Fruit fly (Drosophila melanogaster) whole organism, embryonic: ENCODE measurements around the gene Idh3a.

Source experiments
- Awh ChIP-seq: fragments of 200-800 bp; sonication (Bioruptor generic); IDR thresholded peaks from 2 replicates; pipeline ENCODE4, ENCODE4 v1.3.6; 2022; ENCODE audit warnings: missing biosample characterization, missing genetic modification characterization
- B-H1 ChIP-seq: fragments of 200-800 bp; sonication (Bioruptor generic); IDR thresholded peaks from 3 replicates; pipeline ENCODE4 v1.3.6; 2022; ENCODE audit warnings: missing biosample characterization, missing genetic modification characterization
- Bgb ChIP-seq: fragments of 200-800 bp; sonication (Bioruptor generic); IDR thresholded peaks from 2 replicates; pipeline ENCODE4 v1.3.6; 2022; ENCODE audit warnings: missing biosample characterization, missing genetic modification characterization; ENCODE audit not compliant: partially characterized antibody
- CG10267 ChIP-seq: fragments of 200-800 bp; sonication (Bioruptor generic); optimal IDR thresholded peaks from 2 replicates; lab custom pipeline; 2018; ENCODE audit warnings: missing biosample characterization, mild to moderate bottlenecking, missing genetic modification characterization, moderate library complexity
- CG11504 ChIP-seq: fragments of 200-800 bp; sonication (Bioruptor generic); optimal IDR thresholded peaks from 3 replicates; lab custom pipeline; 2019; ENCODE audit warnings: missing biosample characterization, mild to moderate bottlenecking, missing genetic modification characterization, moderate library complexity
- CG1233 ChIP-seq: fragments of 200-800 bp; sonication (Bioruptor generic); optimal IDR thresholded peaks from 4 replicates; lab custom pipeline; 2018; ENCODE audit warnings: missing biosample characterization, mild to moderate bottlenecking, missing genetic modification characterization
- CG12391 ChIP-seq: fragments of 200-800 bp; sonication (Bioruptor generic); optimal IDR thresholded peaks from 3 replicates; lab custom pipeline; 2018; ENCODE audit warnings: missing biosample characterization, mild to moderate bottlenecking, missing genetic modification characterization, moderate library complexity
- CG13287 ChIP-seq: fragments of 200-800 bp; sonication (Bioruptor generic); IDR thresholded peaks from 2 replicates; pipeline ENCODE4 v1.3.6; 2022; ENCODE audit warnings: missing biosample characterization, missing genetic modification characterization; ENCODE audit not compliant: partially characterized antibody
- CG14710 ChIP-seq: fragments of 200-800 bp; sonication (Bioruptor generic); optimal IDR thresholded peaks from 3 replicates; lab custom pipeline; 2019; ENCODE audit warnings: missing biosample characterization, mild to moderate bottlenecking, missing genetic modification characterization, moderate library complexity
- CG15601 ChIP-seq: fragments of 200-800 bp; sonication (Bioruptor generic); optimal IDR thresholded peaks from 3 replicates; lab custom pipeline; 2019; ENCODE audit warnings: missing biosample characterization, mild to moderate bottlenecking, missing genetic modification characterization, moderate library complexity
- CG17802 ChIP-seq: fragments of 200-800 bp; sonication (Bioruptor generic); optimal IDR thresholded peaks from 2 replicates; lab custom pipeline; 2018; ENCODE audit warnings: missing biosample characterization, mild to moderate bottlenecking, missing genetic modification characterization, moderate library complexity
- CG2116 ChIP-seq: fragments of 200-800 bp; sonication (Bioruptor generic); optimal IDR thresholded peaks from 3 replicates; lab custom pipeline; 2018; ENCODE audit warnings: missing biosample characterization, mild to moderate bottlenecking, missing genetic modification characterization
- CG30403 ChIP-seq: fragments of 200-800 bp; sonication (Bioruptor generic); optimal IDR thresholded peaks from 3 replicates; lab custom pipeline; 2016; ENCODE audit warnings: missing biosample characterization, missing genetic modification characterization
- CG4282 ChIP-seq: fragments of 200-800 bp; sonication (Bioruptor generic); optimal IDR thresholded peaks from 2 replicates; lab custom pipeline; 2016; ENCODE audit warnings: missing biosample characterization, missing genetic modification characterization
- CG4617 ChIP-seq: fragments of 200-800 bp; sonication (Bioruptor generic); optimal IDR thresholded peaks from 3 replicates; lab custom pipeline; 2016; ENCODE audit warnings: missing biosample characterization, missing genetic modification characterization, borderline replicate concordance
- CG7357 ChIP-seq: fragments of 200-800 bp; sonication (Bioruptor generic); IDR thresholded peaks from 3 replicates; pipeline ENCODE4 v1.3.6; 2022; ENCODE audit warnings: missing biosample characterization, missing genetic modification characterization
- CG9437 ChIP-seq: fragments of 200-800 bp; sonication (Bioruptor generic); optimal IDR thresholded peaks from 2 replicates; lab custom pipeline; 2018; ENCODE audit warnings: missing biosample characterization, mild to moderate bottlenecking, missing genetic modification characterization
- CG9609 ChIP-seq: fragments of 200-800 bp; sonication (Bioruptor generic); optimal IDR thresholded peaks from 3 replicates; lab custom pipeline; 2016; ENCODE audit warnings: missing biosample characterization, missing genetic modification characterization
- CG9797 ChIP-seq: fragments of 200-800 bp; sonication (Bioruptor generic); optimal IDR thresholded peaks from 3 replicates; lab custom pipeline; 2018; ENCODE audit warnings: missing biosample characterization, mild to moderate bottlenecking, missing genetic modification characterization
- CG9876 ChIP-seq: fragments of 200-800 bp; sonication (Bioruptor generic); optimal IDR thresholded peaks from 2 replicates; lab custom pipeline; 2016; ENCODE audit warnings: missing biosample characterization, missing genetic modification characterization
- CTCF ChIP-seq: fragments of 200-800 bp; sonication (Bioruptor generic); optimal IDR thresholded peaks from 2 replicates; lab custom pipeline; 2017; ENCODE audit warnings: missing biosample characterization, mild to moderate bottlenecking, missing genetic modification characterization, moderate library complexity
- Camta ChIP-seq: fragments of 200-800 bp; sonication (Bioruptor generic); optimal IDR thresholded peaks from 2 replicates; lab custom pipeline; 2016; ENCODE audit warnings: missing biosample characterization, missing genetic modification characterization
- Dp ChIP-seq: fragments of 200-800 bp; sonication (Bioruptor generic); optimal IDR thresholded peaks from 2 replicates; lab custom pipeline; 2018; ENCODE audit warnings: missing biosample characterization, mild to moderate bottlenecking, missing genetic modification characterization, moderate library complexity
- E2f2 ChIP-seq: fragments of 200-800 bp; sonication (Bioruptor generic); IDR thresholded peaks from 2 replicates; pipeline ENCODE4 v1.3.6; 2022; ENCODE audit warnings: missing biosample characterization, missing genetic modification characterization
- Elba2 ChIP-seq: fragments of 200-800 bp; sonication (Bioruptor generic); optimal IDR thresholded peaks from 3 replicates; lab custom pipeline; 2016; ENCODE audit warnings: missing biosample characterization, missing genetic modification characterization
- Ets97D ChIP-seq: fragments of 200-800 bp; sonication (Bioruptor generic); optimal IDR thresholded peaks from 3 replicates; lab custom pipeline; 2016; ENCODE audit warnings: missing biosample characterization, missing genetic modification characterization
- HLHmδ ChIP-seq: fragments of 200-800 bp; sonication (Bioruptor generic); optimal IDR thresholded peaks from 2 replicates; lab custom pipeline; 2018; ENCODE audit warnings: missing biosample characterization, mild to moderate bottlenecking, missing genetic modification characterization, moderate library complexity
- Lpt ChIP-seq: fragments of >200 bp; optimal IDR thresholded peaks from 2 replicates; lab custom pipeline; 2018; ENCODE audit warnings: missing biosample characterization, missing genetic modification characterization
- MESR4 ChIP-seq: fragments of 200-800 bp; sonication (Bioruptor generic); optimal IDR thresholded peaks from 2 replicates; lab custom pipeline; 2018; ENCODE audit warnings: missing biosample characterization, mild to moderate bottlenecking, missing genetic modification characterization, moderate library complexity
- NFAT ChIP-seq: fragments of 200-800 bp; sonication (Bioruptor generic); IDR thresholded peaks from 2 replicates; pipeline ENCODE4 v1.3.6; 2022; ENCODE audit warnings: missing biosample characterization, missing genetic modification characterization
- Pdp1 ChIP-seq, 2 experiments: fragments of 200-800 bp; sonication (Bioruptor generic); optimal IDR thresholded peaks; 3 replicates each; lab custom pipeline; 2016; ENCODE audit warnings: missing biosample characterization in 2 of 2, missing genetic modification characterization in 2 of 2, mild to moderate bottlenecking in 1 of 2, moderate library complexity in 1 of 2
- Side ChIP-seq: fragments of 200-800 bp; sonication (Bioruptor generic); optimal IDR thresholded peaks from 2 replicates; lab custom pipeline; 2016; ENCODE audit warnings: missing biosample characterization, missing genetic modification characterization
- al ChIP-seq: fragments of 200-800 bp; sonication (Bioruptor generic); IDR thresholded peaks from 2 replicates; pipeline ENCODE4 v1.3.6; 2022; ENCODE audit warnings: missing biosample characterization, missing genetic modification characterization
- amos ChIP-seq: fragments of 200-800 bp; sonication (Bioruptor generic); IDR thresholded peaks from 2 replicates; pipeline ENCODE4 v1.3.6; 2022; ENCODE audit warnings: missing biosample characterization, missing genetic modification characterization; ENCODE audit not compliant: partially characterized antibody
- ap ChIP-seq: fragments of 200-800 bp; sonication (Bioruptor generic); IDR thresholded peaks from 2 replicates; pipeline ENCODE4 v1.3.6; 2022; ENCODE audit warnings: missing biosample characterization, missing genetic modification characterization
- dm ChIP-seq: fragments of 200-800 bp; sonication (Bioruptor generic); optimal IDR thresholded peaks from 3 replicates; lab custom pipeline; 2016; ENCODE audit warnings: missing biosample characterization, missing genetic modification characterization
- ems ChIP-seq: fragments of 200-800 bp; sonication (Bioruptor generic); optimal IDR thresholded peaks from 3 replicates; lab custom pipeline; 2016; ENCODE audit warnings: missing biosample characterization, missing genetic modification characterization
- fru ChIP-seq: fragments of >200 bp; optimal IDR thresholded peaks from 2 replicates; lab custom pipeline; 2017
- gfzf ChIP-seq: fragments of 200-800 bp; sonication (Bioruptor generic); optimal IDR thresholded peaks from 2 replicates; lab custom pipeline; 2016; ENCODE audit warnings: missing biosample characterization, mild to moderate bottlenecking, missing genetic modification characterization, moderate library complexity
- hbn ChIP-seq: fragments of 200-800 bp; sonication (Bioruptor generic); IDR thresholded peaks from 2 replicates; pipeline ENCODE4 v1.3.6; 2022; ENCODE audit warnings: missing biosample characterization, missing genetic modification characterization; ENCODE audit not compliant: partially characterized antibody
- insv ChIP-seq, 2 experiments: fragments of 200-800 bp; sonication (Bioruptor generic); optimal IDR thresholded peaks; 3 replicates each; lab custom pipeline; 2016 to 2018; ENCODE audit warnings: missing biosample characterization in 2 of 2, missing genetic modification characterization in 2 of 2
- jing ChIP-seq: fragments of 200-800 bp; sonication (Bioruptor generic); optimal IDR thresholded peaks from 2 replicates; lab custom pipeline; 2018; ENCODE audit warnings: missing biosample characterization, mild to moderate bottlenecking, missing genetic modification characterization
- knrl ChIP-seq: fragments of 200-800 bp; sonication (Bioruptor generic); IDR thresholded peaks from 3 replicates; pipeline ENCODE4 v1.3.6; 2022; ENCODE audit warnings: missing biosample characterization, missing genetic modification characterization; ENCODE audit not compliant: partially characterized antibody
- lilli ChIP-seq: fragments of 200-800 bp; sonication (Bioruptor generic); optimal IDR thresholded peaks from 3 replicates; lab custom pipeline; 2016; ENCODE audit warnings: missing biosample characterization, missing genetic modification characterization
- nau ChIP-seq: fragments of 200-800 bp; sonication (Bioruptor generic); optimal IDR thresholded peaks from 3 replicates; lab custom pipeline; 2017; ENCODE audit warnings: missing biosample characterization, mild to moderate bottlenecking, missing genetic modification characterization, missing genetic modification reagents
- nmo ChIP-seq: fragments of 200-800 bp; sonication (Bioruptor generic); optimal IDR thresholded peaks from 2 replicates; lab custom pipeline; 2018; ENCODE audit warnings: missing biosample characterization, mild to moderate bottlenecking, missing genetic modification characterization, moderate library complexity
- oc ChIP-seq: fragments of 200-800 bp; sonication (Bioruptor generic); optimal IDR thresholded peaks from 2 replicates; lab custom pipeline; 2018; ENCODE audit warnings: missing biosample characterization, mild to moderate bottlenecking, missing genetic modification characterization, moderate library complexity
- sens ChIP-seq: fragments of 200-800 bp; sonication (Bioruptor generic); peaks from one replicate; lab custom pipeline; 2016; ENCODE audit warnings: missing biosample characterization, missing genetic modification characterization
- stwl ChIP-seq: fragments of 200-800 bp; sonication (Bioruptor generic); optimal IDR thresholded peaks from 3 replicates; lab custom pipeline; 2018; ENCODE audit warnings: missing biosample characterization, mild to moderate bottlenecking, missing genetic modification characterization, moderate library complexity
- unc-4 ChIP-seq: fragments of 200-800 bp; sonication (Bioruptor generic); IDR thresholded peaks from 2 replicates; pipeline ENCODE4 v1.3.6; 2022; ENCODE audit warnings: missing biosample characterization, missing genetic modification characterization; ENCODE audit not compliant: partially characterized antibody

Idh3a gene

DNA sequence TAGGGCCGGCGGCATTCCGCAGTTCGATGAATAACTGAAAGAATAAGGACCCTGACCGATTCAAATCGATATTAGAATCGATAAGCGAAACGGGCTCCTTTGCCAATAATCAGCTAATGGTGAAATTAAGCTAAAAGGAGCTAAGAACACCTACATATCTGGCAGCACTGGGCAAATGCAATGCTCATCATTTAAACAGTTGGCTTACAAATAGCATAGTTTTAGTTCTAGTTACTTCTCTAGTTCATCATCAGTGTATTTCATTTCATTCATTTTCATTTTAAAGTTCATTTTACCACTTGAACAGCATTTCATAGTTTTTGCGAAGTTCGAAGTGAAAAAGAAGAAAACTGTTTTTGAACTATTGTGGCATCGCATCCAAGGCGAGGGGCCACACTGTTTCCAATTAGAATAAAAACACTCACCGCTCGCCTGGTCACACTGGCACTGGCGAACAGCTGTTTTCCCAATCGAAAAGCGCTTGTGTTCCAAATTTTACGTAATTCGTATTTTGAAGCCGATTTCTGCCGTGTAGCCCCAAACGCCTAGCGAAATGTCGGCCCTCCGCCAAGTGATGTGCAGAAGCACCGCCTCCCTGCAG lies 29.5 kb downstream of the Idh3a start, which contains the start of the genes pcm and ND-18:
pcm (minus strand) TSS at position 28 of the 601 bp plus-strand sequence.
ND-18 (plus strand) TSS at position 438 of the 601 bp plus-strand sequence.
- TF ChIP-seq B-H1 (GFP tag; lab: Robert Waterston, UW) (no peak), CG9797 (GFP tag; lab: Kevin White, UChicago) (peak; percentile 79), unc-4 (GFP tag; lab: Robert Waterston, UW) (0 out of 2 replicates have a peak, but pooled peaks have one; percentile 22), CG9437 (GFP tag; lab: Kevin White, UChicago) (peak; percentile 60), CG30403 (no peak), dm (GFP tag; lab: Kevin White, UChicago) (peak; percentile 27), nmo (GFP tag; lab: Kevin White, UChicago) (peak; percentile 9), ems (GFP tag; lab: Kevin White, UChicago) (no peak), hbn (0 out of 2 replicates have a peak, but pooled peaks have one; percentile 11), gfzf (peak; percentile 78), stwl (tag; lab: Kevin White, UChicago) (peak; percentile 23), CG10267 (tag; lab: Kevin White, UChicago) (peak; percentile 54), CG12391 (tag; lab: Kevin White, UChicago) (peak; percentile 25), Ets97D (GFP tag; lab: Kevin White, UChicago) (peak; percentile 38), CG14710 (tag; lab: Kevin White, UChicago) (peak; percentile 99), CG7357 (GFP tag; lab: Robert Waterston, UW) (no peak), knrl (GFP tag; lab: Robert Waterston, UW) (0 out of 3 replicates have a peak, but pooled peaks have one; percentile 28), Elba2 (peak; percentile 60), CG2116 (GFP tag; lab: Kevin White, UChicago) (peak; percentile 66), Side (GFP tag; lab: Kevin White, UChicago) (no peak), CG4282 (GFP tag; lab: Kevin White, UChicago) (no peak), Pdp1 (GFP tag; optimal IDR thresholded peaks at IDR 0.05; lab: Kevin White, UChicago) (peak in 1 of 2 experiments; percentile 95), CTCF (GFP tag; lab: Kevin White, UChicago) (peak; percentile 46), Bgb (GFP tag; lab: Robert Waterston, UW) (peak; percentile 6; the same call in 1 of the 2 replicates), oc (tag; lab: Kevin White, UChicago) (no peak), CG11504 (tag; lab: Kevin White, UChicago) (peak; percentile 96), CG9609 (GFP tag; lab: Kevin White, UChicago) (peak; percentile 28), CG9876 (no peak), CG13287 (peak; percentile 18; the same call in 1 of the 2 replicates), CG15601 (tag; lab: Kevin White, UChicago) (no peak), Lpt (GFP tag; lab: Kevin White, UChicago) (no peak), MESR4 (GFP tag; lab: Kevin White, UChicago) (peak; percentile 62), ap (GFP tag; lab: Robert Waterston, UW) (no peak), Camta (GFP tag; lab: Kevin White, UChicago) (no peak), jing (GFP tag; lab: Kevin White, UChicago) (no peak), HLHmδ (no peak), NFAT (GFP tag; lab: Robert Waterston, UW) (no peak), CG1233 (GFP tag; lab: Kevin White, UChicago) (no peak), lilli (GFP tag; lab: Kevin White, UChicago) (peak; percentile 31), fru (lab: Kevin White, UChicago) (no peak), E2f2 (GFP tag; lab: Robert Waterston, UW) (peak; percentile 74), CG4617 (GFP tag; lab: Kevin White, UChicago) (peak; percentile 32), Awh (GFP tag; lab: Robert Waterston, UW) (no peak), al (GFP tag; lab: Robert Waterston, UW) (no peak), CG17802 (tag; lab: Kevin White, UChicago) (no peak), insv (GFP tag; optimal IDR thresholded peaks at IDR 0.05; lab: Kevin White, UChicago) (peak; percentile 90 to 98), sens (GFP tag; lab: Kevin White, UChicago) (peak; percentile 76), Dp (GFP tag; lab: Kevin White, UChicago) (peak; percentile 65), amos (GFP tag; lab: Robert Waterston, UW) (peak; percentile 18), nau (GFP tag; lab: Kevin White, UChicago) (no peak)
